Worm (Caenorhabditis elegans) whole organism, mixed stage, embryonic: Measurements from ENCODE around the gene mlk-1.

Source experiments
- M03D4.4 ChIP-seq: sonication (generic microtip); optimal IDR thresholded peaks from 2 replicates; lab custom pipeline; 2017; ENCODE audit warnings: mild to moderate bottlenecking, missing genetic modification characterization, missing compliant biosample characterization
- blmp-1 ChIP-seq: fragments of 150-350 bp; optimal IDR thresholded peaks from 2 replicates; lab custom pipeline; 2014; ENCODE audit warnings: missing biosample characterization, missing genetic modification characterization
- ceh-39 ChIP-seq: fragments of 150-350 bp; optimal IDR thresholded peaks from 2 replicates; lab custom pipeline; 2014; ENCODE audit warnings: missing biosample characterization, missing genetic modification characterization
- ceh-43 ChIP-seq: fragments of 200-800 bp; sonication (Bioruptor generic); optimal IDR thresholded peaks from 2 replicates; lab custom pipeline; 2018; ENCODE audit warnings: mild to moderate bottlenecking, missing genetic modification characterization, moderate library complexity, missing compliant biosample characterization
- ceh-83 ChIP-seq: fragments of 200-800 bp; sonication (Bioruptor generic); optimal IDR thresholded peaks from 2 replicates; lab custom pipeline; 2018; ENCODE audit warnings: mild to moderate bottlenecking, missing genetic modification characterization, missing compliant biosample characterization
- ces-1 ChIP-seq: fragments of 150-350 bp; optimal IDR thresholded peaks from 2 replicates; lab custom pipeline; 2014; ENCODE audit warnings: missing biosample characterization, missing genetic modification reagents, missing genetic modification characterization
- cnd-1 ChIP-seq: fragments of 200-800 bp; sonication (Bioruptor generic); optimal IDR thresholded peaks from 2 replicates; lab custom pipeline; 2018; ENCODE audit warnings: mild to moderate bottlenecking, missing genetic modification characterization, missing compliant biosample characterization
- drap-1 ChIP-seq: fragments of 200-800 bp; sonication (Bioruptor generic); optimal IDR thresholded peaks from 3 replicates; lab custom pipeline; 2018; ENCODE audit warnings: mild to moderate bottlenecking, missing genetic modification characterization, missing compliant biosample characterization
- elt-1 ChIP-seq: sonication (generic microtip); optimal IDR thresholded peaks from 2 replicates; lab custom pipeline; 2017; ENCODE audit warnings: missing genetic modification characterization, mild to moderate bottlenecking, missing compliant biosample characterization, antibody characterized with exemption, moderate library complexity, borderline replicate concordance; ENCODE audit not compliant: insufficient read depth
- elt-3 ChIP-seq: fragments of 150-350 bp; optimal IDR thresholded peaks from 2 replicates; lab custom pipeline; 2014; ENCODE audit warnings: missing biosample characterization, missing genetic modification characterization
- flh-1 ChIP-seq: fragments of 200-800 bp; sonication (Bioruptor generic); optimal IDR thresholded peaks from 2 replicates; lab custom pipeline; 2018; ENCODE audit warnings: mild to moderate bottlenecking, missing genetic modification characterization, moderate library complexity, missing compliant biosample characterization
- hlh-1 ChIP-seq: fragments of 150-350 bp; optimal IDR thresholded peaks from 2 replicates; lab custom pipeline; 2014; ENCODE audit warnings: missing biosample characterization, missing genetic modification reagents, missing genetic modification characterization
- lin-13 ChIP-seq: fragments of 150-350 bp; optimal IDR thresholded peaks from 2 replicates; lab custom pipeline; 2014; ENCODE audit warnings: missing biosample characterization, missing genetic modification characterization
- lin-32 ChIP-seq: fragments of 200-800 bp; sonication (Bioruptor generic); optimal IDR thresholded peaks from 2 replicates; lab custom pipeline; 2018; ENCODE audit warnings: mild to moderate bottlenecking, missing genetic modification characterization, missing compliant biosample characterization
- lsy-2 ChIP-seq: fragments of 150-350 bp; optimal IDR thresholded peaks from 2 replicates; lab custom pipeline; 2014; ENCODE audit warnings: missing biosample characterization, missing genetic modification characterization
- mab-5 ChIP-seq: fragments of 150-350 bp; optimal IDR thresholded peaks from 2 replicates; lab custom pipeline; 2014; ENCODE audit warnings: missing biosample characterization, missing genetic modification characterization
- mep-1 ChIP-seq: fragments of 150-350 bp; optimal IDR thresholded peaks from 2 replicates; lab custom pipeline; 2017; ENCODE audit warnings: missing biosample characterization, missing genetic modification reagents, missing genetic modification characterization, inconsistent platforms
- nhr-2 ChIP-seq: fragments of 150-350 bp; optimal IDR thresholded peaks from 2 replicates; lab custom pipeline; 2014; ENCODE audit warnings: missing biosample characterization, missing genetic modification characterization
- nhr-237 ChIP-seq: fragments of 150-350 bp; optimal IDR thresholded peaks from 2 replicates; lab custom pipeline; 2014; ENCODE audit warnings: missing biosample characterization, missing genetic modification characterization
- nhr-28 ChIP-seq: fragments of 150-350 bp; optimal IDR thresholded peaks from 2 replicates; lab custom pipeline; 2014; ENCODE audit warnings: missing biosample characterization, missing genetic modification characterization
- nhr-76 ChIP-seq: sonication (generic microtip); optimal IDR thresholded peaks from 2 replicates; lab custom pipeline; 2017; ENCODE audit warnings: missing biosample characterization, missing genetic modification characterization
- pha-4 ChIP-seq: fragments of 150-350 bp; optimal IDR thresholded peaks from 2 replicates; lab custom pipeline; 2018; ENCODE audit warnings: missing biosample characterization, missing genetic modification reagents, missing genetic modification characterization
- sem-2 ChIP-seq: fragments of 200-800 bp; sonication (Bioruptor generic); optimal IDR thresholded peaks from 2 replicates; lab custom pipeline; 2018; ENCODE audit warnings: mild to moderate bottlenecking, missing genetic modification characterization, missing compliant biosample characterization
- snpc-4 ChIP-seq: fragments of 150-350 bp; optimal IDR thresholded peaks from 2 replicates; lab custom pipeline; 2014; ENCODE audit warnings: missing biosample characterization, missing genetic modification characterization
- sptf-1 ChIP-seq: sonication (generic microtip); optimal IDR thresholded peaks from 2 replicates; lab custom pipeline; 2017; ENCODE audit warnings: mild to moderate bottlenecking, missing genetic modification characterization, moderate library complexity, missing compliant biosample characterization
- tbx-8 ChIP-seq: fragments of 200-800 bp; sonication (Bioruptor generic); optimal IDR thresholded peaks from 2 replicates; lab custom pipeline; 2018; ENCODE audit warnings: mild to moderate bottlenecking, missing genetic modification characterization, moderate library complexity, missing compliant biosample characterization
- unc-120 ChIP-seq: sonication (generic microtip); optimal IDR thresholded peaks from 2 replicates; lab custom pipeline; 2017; ENCODE audit warnings: missing genetic modification characterization, missing compliant biosample characterization; ENCODE audit not compliant: poor library complexity, severe bottlenecking
- unc-39 ChIP-seq: fragments of 150-350 bp; optimal IDR thresholded peaks from 2 replicates; lab custom pipeline; 2014; ENCODE audit warnings: missing biosample characterization, missing genetic modification characterization
- unc-62 ChIP-seq: fragments of 150-350 bp; optimal IDR thresholded peaks from 2 replicates; lab custom pipeline; 2014; ENCODE audit warnings: missing biosample characterization, missing genetic modification reagents, missing genetic modification characterization
- zip-8 ChIP-seq: fragments of 150-350 bp; optimal IDR thresholded peaks from 2 replicates; lab custom pipeline; 2014; ENCODE audit warnings: missing biosample characterization, missing genetic modification characterization

mlk-1 gene

ce11 chrV:5030715-5031114 is 33.9 kb downstream of the mlk-1 start, which contains the start of gene swt-7:
TSS of gene swt-7 (minus strand) at chrV:5030815.
- TF ChIP-seq ceh-83 (GFP tag; lab: Kevin White, UChicago) (no peak), nhr-237 (tag; lab: Kevin White, UChicago) (no peak), nhr-76 (tag; lab: Kevin White, UChicago) (no peak), flh-1 (no peak), snpc-4 (tag; lab: Kevin White, UChicago) (no peak), elt-1 (no peak)

DNA sequence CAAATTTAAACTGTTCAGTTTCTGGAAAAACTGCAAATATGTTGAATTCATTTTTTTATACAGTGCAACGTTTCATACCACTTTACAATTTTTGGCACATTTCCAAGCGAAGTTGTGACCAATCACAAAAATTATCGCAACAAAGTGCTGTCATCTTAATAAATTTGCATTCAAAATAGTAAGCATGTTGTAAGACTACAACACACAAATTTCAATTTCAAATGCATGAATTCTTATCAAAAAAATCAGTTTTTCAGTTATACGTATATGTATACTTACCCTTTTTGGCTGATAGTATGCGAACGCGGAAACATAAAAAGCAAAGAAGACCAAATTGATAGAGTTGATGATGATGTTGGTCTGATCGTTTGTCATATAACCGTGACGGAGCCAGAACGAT is 34.4 kb downstream of the mlk-1 start:
- no peak for TF ChIP-seq blmp-1 (tag; lab: Kevin White, UChicago)
- no peak for TF ChIP-seq mep-1 (tag; lab: Kevin White, UChicago)
- TF ChIP-seq ces-1, result no peak

ce11 chrV:5027640-5028039 is 37.0 kb downstream of the mlk-1 start, which contains the start of gene cpt-4:
TSS of gene cpt-4 (minus strand) at chrV:5027723.
- TF ChIP-seq elt-3 (tag; lab: Kevin White, UChicago) (peak; percentile 43), mab-5 (tag; lab: Kevin White, UChicago) (no peak)

DNA sequence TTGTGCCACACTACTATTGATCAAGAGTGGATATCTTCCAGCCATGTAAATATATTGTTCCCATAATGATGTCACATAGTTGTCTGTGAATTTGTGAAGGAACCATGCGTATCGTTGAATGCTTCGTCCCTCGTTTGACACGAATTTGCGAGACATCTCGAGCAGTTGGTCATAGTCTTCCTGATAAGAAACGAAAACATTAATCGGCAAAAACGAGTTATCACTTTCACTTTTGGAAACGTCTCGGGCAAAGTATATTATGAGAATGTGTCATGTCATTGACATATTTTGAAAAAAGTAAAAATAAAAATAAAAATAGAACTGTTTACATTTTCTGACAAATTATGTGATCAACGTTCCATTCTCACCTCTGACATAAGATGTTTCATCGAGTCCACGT is 38.2 kb downstream of the mlk-1 start:
- no peak for TF ChIP-seq sem-2
- TF ChIP-seq mep-1 (tag; lab: Kevin White, UChicago), result no peak
- no peak for TF ChIP-seq unc-39 (tag; lab: Kevin White, UChicago)
- no peak for TF ChIP-seq nhr-28 (tag; lab: Kevin White, UChicago)
- TF ChIP-seq lsy-2 (tag; lab: Kevin White, UChicago), result no peak
- no peak for TF ChIP-seq nhr-237 (tag; lab: Kevin White, UChicago)
- TF ChIP-seq ceh-39 (tag; lab: Kevin White, UChicago), result no peak
- no peak for TF ChIP-seq ceh-83 (GFP tag; lab: Kevin White, UChicago)
- no peak for TF ChIP-seq unc-120 (tag; lab: Kevin White, UChicago)
- TF ChIP-seq sptf-1, result no peak
- TF ChIP-seq lin-13 (tag; lab: Kevin White, UChicago), result no peak
- no peak for TF ChIP-seq ceh-43 (GFP tag; lab: Kevin White, UChicago)
- no peak for TF ChIP-seq M03D4.4 (tag; lab: Kevin White, UChicago)
- no peak for TF ChIP-seq zip-8 (tag; lab: Kevin White, UChicago)

- TF ChIP-seq drap-1 (no peak), zip-8 (tag; lab: Kevin White, UChicago) (peak; percentile 98), hlh-1 (tag; lab: Kevin White, UChicago) (no peak), ceh-43 (GFP tag; lab: Kevin White, UChicago) (no peak), nhr-2 (tag; lab: Kevin White, UChicago) (peak; percentile 43)
These were observed 41.3 kb downstream of the mlk-1 start for ce11 chrV:5023355-5023754.

DNA sequence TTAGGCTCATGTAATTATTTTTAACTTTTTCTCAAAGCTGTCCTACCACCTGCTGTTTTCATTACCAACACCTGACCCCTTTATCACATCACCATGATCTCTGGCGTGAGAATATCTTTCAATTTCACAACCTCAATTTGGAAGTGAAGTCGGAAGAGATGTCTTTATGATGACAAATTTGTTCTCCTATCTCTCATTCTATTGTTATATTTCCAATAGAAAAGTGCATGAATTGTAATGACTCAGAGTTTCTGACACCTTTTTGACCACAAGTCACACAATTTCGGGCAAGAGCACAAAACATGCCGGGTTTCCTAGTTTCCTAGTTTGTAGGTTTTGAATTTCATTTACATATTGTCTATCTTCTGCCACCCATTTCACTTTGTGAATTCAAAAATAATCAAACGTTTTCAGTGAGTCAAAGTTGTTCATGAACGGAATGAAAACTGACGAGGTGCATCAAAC is 45.8 kb downstream of the mlk-1 start, which contains the start of gene srr-4:
Gene srr-4, plus strand, starts transcription at position 415 of the 465 bp plus-strand sequence.
- no peak for TF ChIP-seq nhr-76 (tag; lab: Kevin White, UChicago)
- no peak for TF ChIP-seq nhr-28 (tag; lab: Kevin White, UChicago)
- no peak for TF ChIP-seq M03D4.4 (tag; lab: Kevin White, UChicago)
- TF ChIP-seq ceh-39 (tag; lab: Kevin White, UChicago), result no peak
- TF ChIP-seq blmp-1 (tag; lab: Kevin White, UChicago), result no peak
- TF ChIP-seq unc-120 (tag; lab: Kevin White, UChicago), result no peak
- TF ChIP-seq zip-8 (tag; lab: Kevin White, UChicago), result no peak
- TF ChIP-seq elt-1, result no peak
- TF ChIP-seq lin-32 (GFP tag; lab: Kevin White, UChicago), result no peak
- TF ChIP-seq tbx-8 (GFP tag; lab: Kevin White, UChicago), result no peak
- TF ChIP-seq lin-13 (tag; lab: Kevin White, UChicago), result no peak
- TF ChIP-seq unc-62 (GFP tag; lab: Kevin White, UChicago), result no peak
- TF ChIP-seq flh-1, result no peak
- TF ChIP-seq cnd-1, result no peak
- no peak for TF ChIP-seq pha-4 (tag; lab: Kevin White, UChicago)
- TF ChIP-seq nhr-2 (tag; lab: Kevin White, UChicago), result no peak
- TF ChIP-seq ces-1, result no peak
- no peak for TF ChIP-seq nhr-237 (tag; lab: Kevin White, UChicago)
